Fruit fly (Drosophila melanogaster) Kc167 (cell line): Measurements from ENCODE around the gene Rnb.

Source experiments
- Myc ChIP-seq: fragments of >200 bp; optimal IDR thresholded peaks from 2 replicates; lab custom pipeline; 2017; ENCODE audit warnings: missing external identifiers
- Sin3A ChIP-seq: fragments of >200 bp; optimal IDR thresholded peaks from 2 replicates; lab custom pipeline; 2018; ENCODE audit warnings: missing external identifiers
- h ChIP-seq: fragments of >200 bp; optimal IDR thresholded peaks from 3 replicates; lab custom pipeline; 2018; ENCODE audit warnings: missing external identifiers
- psq ChIP-seq: fragments of >200 bp; optimal IDR thresholded peaks from 2 replicates; lab custom pipeline; 2017; ENCODE audit warnings: missing external identifiers

dm6 chr3R:29797183-29797582, 2.0 kb downstream of the Rnb start:
- TF ChIP-seq Sin3A (no peak), psq (no peak), Myc (lab: Kevin White, UChicago) (no peak), h (lab: Kevin White, UChicago) (no peak)
